Worm (Caenorhabditis elegans): ENCODE results near the gene ift-139.
A peak's percentile ranks its signal among the peaks of the same experiment; 100 is the strongest.

The ift-139 gene

ce11 chrIII:6008989-6009610, 30.2 kb downstream of the ift-139 start, which contains the start of the genes gcna-1 and eftu-2:
Gene gcna-1, minus strand, starts transcription at chrIII:6009084.
Gene eftu-2, plus strand, starts transcription at chrIII:6009560.
- TF ChIP-seq rbr-2 (tag; optimal IDR thresholded peaks at IDR 0.05), result peak; percentile 3
- TF ChIP-seq nhr-28 (tag; optimal IDR thresholded peaks at IDR 0.05), result no peak
- TF ChIP-seq lin-38 (GFP tag; IDR thresholded peaks at IDR 0.05), result peak; percentile 77
- peak in 1 of 2 experiments; percentile 92 for TF ChIP-seq lsy-2 (tag; optimal IDR thresholded peaks at IDR 0.05)
- TF ChIP-seq nhr-76 (tag; optimal IDR thresholded peaks at IDR 0.05), result no peak
- no peak for TF ChIP-seq lin-39 (tag; optimal IDR thresholded peaks at IDR 0.05)
- TF ChIP-seq dpl-1 (GFP tag; optimal IDR thresholded peaks at IDR 0.05), result peak; percentile 82

- TF ChIP-seq dmd-6 (GFP tag; IDR thresholded peaks at IDR 0.05) (peak; percentile 9; the same call in 1 of the 2 replicates), arid-1 (GFP tag; conservative IDR thresholded peaks at IDR 0.05) (no peak), hmg-1.1 (GFP tag; IDR thresholded peaks at IDR 0.05) (no peak)
Observed at ce11 chrIII:6006453-6006852, 32.8 kb downstream of the ift-139 start.

ce11 chrIII:6002024-6002423, 37.2 kb downstream of the ift-139 start:
- TF ChIP-seq skn-1 (tag; optimal IDR thresholded peaks at IDR 0.05) (no peak), aha-1 (tag) (peak; percentile 96), unc-62 (GFP tag; optimal IDR thresholded peaks at IDR 0.05 in 1 of 2) (peak in 1 of 2 experiments; percentile 39), unc-62 (tag; optimal IDR thresholded peaks at IDR 0.05) (no peak)

ce11 chrIII:5999629-6000028, 39.6 kb downstream of the ift-139 start:
- peak; percentile 99 for TF ChIP-seq aha-1 (tag)
- peak in 1 of 2 experiments; percentile 34 for TF ChIP-seq mdl-1 (tag; optimal IDR thresholded peaks at IDR 0.05)
- peak in 1 of 2 experiments; percentile 38 for TF ChIP-seq unc-62 (GFP tag; optimal IDR thresholded peaks at IDR 0.05 in 1 of 2)
- TF ChIP-seq unc-62 (tag; optimal IDR thresholded peaks at IDR 0.05), result no peak
- peak in 1 of 2 experiments; percentile 46 for TF ChIP-seq lsy-2 (tag; optimal IDR thresholded peaks at IDR 0.05)
- TF ChIP-seq F37D6.2 (tag; optimal IDR thresholded peaks at IDR 0.05), result peak; percentile 2
- peak; percentile 11 for TF ChIP-seq rbr-2 (tag; optimal IDR thresholded peaks at IDR 0.05)
- peak; percentile 33 for TF ChIP-seq unc-39 (tag; optimal IDR thresholded peaks at IDR 0.05)
- TF ChIP-seq mep-1 (tag; optimal IDR thresholded peaks at IDR 0.05), result peak; percentile 54
- no peak for TF ChIP-seq Y5F2A.4 (GFP tag; optimal IDR thresholded peaks at IDR 0.05)
- peak; percentile 7 for TF ChIP-seq hlh-11 (tag; optimal IDR thresholded peaks at IDR 0.05)
- TF ChIP-seq hlh-30 (tag; optimal IDR thresholded peaks at IDR 0.05; ENCODE audit: insufficient read depth), result peak; percentile 46
- TF ChIP-seq ceh-44 (GFP tag; IDR thresholded peaks at IDR 0.05), result no peak
- TF ChIP-seq fkh-10 (GFP tag; optimal IDR thresholded peaks at IDR 0.05), result no peak
- peak; percentile 31; the same call in 1 of the 2 replicates for TF ChIP-seq hmg-1.1 (GFP tag; IDR thresholded peaks at IDR 0.05)
- TF ChIP-seq ctbp-1 (GFP tag; IDR thresholded peaks at IDR 0.05), result peak; percentile 70; the same call in 1 of the 2 replicates
- TF ChIP-seq mxl-3 (GFP tag; optimal IDR thresholded peaks at IDR 0.05), result no peak

- TF ChIP-seq ctbp-1 (GFP tag; IDR thresholded peaks at IDR 0.05) (0 out of 2 replicates have a peak, but pooled peaks have one; percentile 8), nhr-42 (GFP tag; IDR thresholded peaks at IDR 0.05) (no peak), arid-1 (GFP tag; conservative IDR thresholded peaks at IDR 0.05) (no peak), snpc-1.2 (GFP tag; IDR thresholded peaks at IDR 0.05) (no peak), Y5F2A.4 (GFP tag; optimal IDR thresholded peaks at IDR 0.05) (no peak), hlh-30 (tag; optimal IDR thresholded peaks at IDR 0.05; ENCODE audit: insufficient read depth) (peak; percentile 30), lin-39 (tag; optimal IDR thresholded peaks at IDR 0.05) (no peak), madf-9 (GFP tag; conservative IDR thresholded peaks at IDR 0.05) (no peak), hmg-1.1 (GFP tag; IDR thresholded peaks at IDR 0.05) (no peak), set-16 (GFP tag; IDR thresholded peaks at IDR 0.05) (0 out of 2 replicates have a peak, but pooled peaks have one; percentile 31)
Observed at ce11 chrIII:5998640-5999039, 40.6 kb downstream of the ift-139 start.

- no peak for TF ChIP-seq nhr-42 (GFP tag; IDR thresholded peaks at IDR 0.05)
- no peak for TF ChIP-seq nhr-10 (tag; optimal IDR thresholded peaks at IDR 0.05)
- no peak for TF ChIP-seq lin-15B (tag; optimal IDR thresholded peaks at IDR 0.05)
- no peak for TF ChIP-seq ctbp-1 (GFP tag; IDR thresholded peaks at IDR 0.05)
- no peak for TF ChIP-seq ceh-82 (tag; optimal IDR thresholded peaks at IDR 0.05)
- TF ChIP-seq tra-1 (GFP tag; IDR thresholded peaks at IDR 0.05), result no peak
- TF ChIP-seq egl-43 (GFP tag; IDR thresholded peaks at IDR 0.05), result no peak
- no peak for TF ChIP-seq lin-1 (GFP tag; IDR thresholded peaks at IDR 0.05)
- TF ChIP-seq F49E8.2 (tag; optimal IDR thresholded peaks at IDR 0.05; ENCODE audit: borderline replicate concordance), result no peak
Observed at ce11 chrIII:5992913-5993312, 46.4 kb downstream of the ift-139 start, which contains the start of gene T04C9.1. Gene T04C9.1, plus strand, starts transcription at chrIII:5993213.

All from whole organism, L4 larva.